Worm (Caenorhabditis elegans) whole organism, young adult: Measurements from ENCODE around the gene tag-180.

ENCODE experiments used
- F37B4.10 ChIP-seq: fragments of 200-800 bp; sonication (Bioruptor generic); IDR thresholded peaks from 2 replicates; pipeline ENCODE4 v1.3.6; 2022; ENCODE audit warnings: missing genetic modification characterization, missing compliant biosample characterization
- ceh-100 ChIP-seq: fragments of 200-800 bp; sonication (Bioruptor generic); IDR thresholded peaks from 2 replicates; pipeline ENCODE4 v1.3.6; 2022; ENCODE audit warnings: missing genetic modification reagents, missing genetic modification characterization, missing compliant biosample characterization
- dpff-1 ChIP-seq: sonication (generic microtip); optimal IDR thresholded peaks from 2 replicates; lab custom pipeline; 2017; ENCODE audit warnings: mild to moderate bottlenecking, missing genetic modification characterization, missing compliant biosample characterization
- egrh-3 ChIP-seq: fragments of 200-800 bp; sonication (Bioruptor generic); IDR thresholded peaks from 2 replicates; pipeline ENCODE4 v1.3.6; 2022; ENCODE audit warnings: missing genetic modification reagents, missing genetic modification characterization, missing compliant biosample characterization
- fkh-3 ChIP-seq: sonication (generic microtip); optimal IDR thresholded peaks from 2 replicates; lab custom pipeline; 2016; ENCODE audit warnings: mild to moderate bottlenecking, missing genetic modification characterization, missing compliant biosample characterization
- him-1 ChIP-seq: sonication (generic microtip); optimal IDR thresholded peaks from 2 replicates; lab custom pipeline; 2016; ENCODE audit warnings: missing genotype, missing genetic modification reagents, missing genetic modification characterization, missing compliant biosample characterization
- lag-1 ChIP-seq: fragments of 200-800 bp; sonication (Bioruptor generic); IDR thresholded peaks from 2 replicates; pipeline ENCODE4 v1.3.6; 2022; ENCODE audit warnings: missing genetic modification reagents, missing genetic modification characterization, missing compliant biosample characterization
- lin-40 ChIP-seq: sonication (generic microtip); optimal IDR thresholded peaks from 2 replicates; lab custom pipeline; 2016; ENCODE audit warnings: missing genetic modification characterization, mild to moderate bottlenecking, missing compliant biosample characterization, missing genotype, missing genetic modification reagents
- madf-10 ChIP-seq: sonication (generic microtip); optimal IDR thresholded peaks from 2 replicates; lab custom pipeline; 2016; ENCODE audit warnings: mild to moderate bottlenecking, missing genetic modification characterization, missing compliant biosample characterization
- sptf-2 ChIP-seq: fragments of 200-800 bp; sonication (Bioruptor generic); optimal IDR thresholded peaks from 2 replicates; lab custom pipeline; 2018; ENCODE audit warnings: mild to moderate bottlenecking, missing genetic modification characterization, missing compliant biosample characterization

DNA sequence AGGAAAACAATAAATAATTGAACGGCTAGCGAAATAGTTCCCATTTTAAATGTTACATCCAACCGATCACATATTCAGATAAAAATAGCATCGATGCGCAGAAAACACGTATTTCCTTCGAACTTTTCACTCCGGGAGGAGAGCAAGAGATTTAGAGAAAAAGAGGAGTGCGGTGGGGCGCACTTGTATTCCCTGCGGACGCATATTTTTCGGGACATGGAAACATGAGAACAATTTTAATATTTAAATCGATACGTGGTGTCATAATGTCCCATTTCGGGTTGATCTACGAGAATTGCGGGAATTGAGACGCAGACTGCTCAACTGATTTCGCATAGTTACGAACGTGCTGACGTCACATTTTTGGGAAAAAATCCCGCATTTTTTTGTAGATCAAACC lies 35.8 kb downstream of the tag-180 start, which contains the start of gene C47G2.4:
- TF ChIP-seq him-1 (tag; lab: Kevin White, UChicago) (no peak), ceh-100 (GFP tag; lab: Robert Waterston, UW) (peak; percentile 80), sptf-2 (GFP tag; lab: Kevin White, UChicago) (no peak), lag-1 (GFP tag; lab: Robert Waterston, UW) (no peak), lin-40 (tag; lab: Kevin White, UChicago) (no peak), dpff-1 (tag; lab: Kevin White, UChicago) (no peak), fkh-3 (no peak), madf-10 (tag; lab: Kevin White, UChicago) (no peak), F37B4.10 (GFP tag; lab: Robert Waterston, UW) (no peak), egrh-3 (no peak)
